Worm (Caenorhabditis elegans) whole organism, mixed stage, embryonic: ENCODE data around the gene nlp-53.

Source experiments
- M03D4.4 ChIP-seq: sonication (generic microtip); optimal IDR thresholded peaks from 2 replicates; lab custom pipeline; 2017; ENCODE audit warnings: mild to moderate bottlenecking, missing genetic modification characterization, missing compliant biosample characterization
- elt-1 ChIP-seq: sonication (generic microtip); optimal IDR thresholded peaks from 2 replicates; lab custom pipeline; 2017; ENCODE audit warnings: missing genetic modification characterization, mild to moderate bottlenecking, missing compliant biosample characterization, antibody characterized with exemption, moderate library complexity, borderline replicate concordance; ENCODE audit not compliant: insufficient read depth
- nhr-12 ChIP-seq: fragments of 150-350 bp; optimal IDR thresholded peaks from 2 replicates; lab custom pipeline; 2014; ENCODE audit warnings: missing biosample characterization, missing genetic modification characterization
- pha-4 ChIP-seq: fragments of 150-350 bp; optimal IDR thresholded peaks from 2 replicates; lab custom pipeline; 2018; ENCODE audit warnings: missing biosample characterization, missing genetic modification reagents, missing genetic modification characterization
- snpc-4 ChIP-seq: fragments of 150-350 bp; optimal IDR thresholded peaks from 2 replicates; lab custom pipeline; 2014; ENCODE audit warnings: missing biosample characterization, missing genetic modification characterization
- ztf-11 ChIP-seq: fragments of 150-350 bp; optimal IDR thresholded peaks from 2 replicates; lab custom pipeline; 2014; ENCODE audit warnings: missing biosample characterization, missing genetic modification characterization

ce11 chrX:13603826-13604225, 14.8 kb upstream of the nlp-53 start, which contains the start of gene F54B11.8:
- TF ChIP-seq elt-1 (tag; lab: Kevin White, UChicago) (no peak), snpc-4 (no peak), nhr-12 (no peak), ztf-11 (tag; lab: Kevin White, UChicago) (no peak), pha-4 (tag; lab: Kevin White, UChicago) (no peak), M03D4.4 (tag; lab: Kevin White, UChicago) (no peak)
